Worm (Caenorhabditis elegans): ENCODE data around the gene Y43F8B.10.

- TF ChIP-seq tab-1 (GFP tag; IDR thresholded peaks at IDR 0.05) (no peak), cog-1 (tag; optimal IDR thresholded peaks at IDR 0.05) (no peak)
Observed at ce11 chrV:19512260-19512947, 38.1 kb downstream of the Y43F8B.10 start, which contains the start of gene Y43F8B.19.

Measured in whole organism, midembryonic.